Worm (Caenorhabditis elegans) whole organism, midembryonic: ENCODE data around the gene prkl-1.

Experiments
- T22C8.4 ChIP-seq: fragments of 200-800 bp; sonication (Bioruptor generic); IDR thresholded peaks from 2 replicates; pipeline ENCODE4 v1.3.6; 2022; ENCODE audit warnings: missing genetic modification characterization, missing compliant biosample characterization
- cog-1 ChIP-seq: sonication (generic microtip); optimal IDR thresholded peaks from 2 replicates; lab custom pipeline; 2016; ENCODE audit warnings: missing genetic modification characterization, missing compliant biosample characterization
- flt-1 ChIP-seq: fragments of 200-800 bp; sonication (Bioruptor generic); IDR thresholded peaks from 2 replicates; pipeline ENCODE4 v1.3.6; 2022; ENCODE audit warnings: missing genetic modification characterization, missing compliant biosample characterization
- klf-2 ChIP-seq: fragments of 200-800 bp; sonication (Bioruptor generic); conservative IDR thresholded peaks from 2 replicates; pipeline ENCODE4 v1.3.6; 2022; ENCODE audit warnings: missing genetic modification reagents, missing genetic modification characterization, missing compliant biosample characterization
- med-1 ChIP-seq: sonication (generic microtip); optimal IDR thresholded peaks from 2 replicates; lab custom pipeline; 2017; ENCODE audit warnings: missing genetic modification characterization, mild to moderate bottlenecking, missing compliant biosample characterization, antibody characterized with exemption, missing genetic modification reagents; ENCODE audit not compliant: insufficient read depth
- ref-1 ChIP-seq: fragments of 200-800 bp; sonication (Bioruptor generic); conservative IDR thresholded peaks from 2 replicates; pipeline ENCODE4 v1.3.6; 2022; ENCODE audit warnings: missing genetic modification reagents, missing genetic modification characterization, missing compliant biosample characterization
- tab-1 ChIP-seq: fragments of 200-800 bp; sonication (Bioruptor generic); IDR thresholded peaks from 2 replicates; pipeline ENCODE4 v1.3.6; 2022; ENCODE audit warnings: missing genetic modification characterization, missing compliant biosample characterization
- ztf-23 ChIP-seq: fragments of 200-800 bp; sonication (Bioruptor generic); IDR thresholded peaks from 2 replicates; pipeline ENCODE4 v1.3.6; 2022; ENCODE audit warnings: missing genetic modification reagents, missing genetic modification characterization, missing compliant biosample characterization
- ztf-29 ChIP-seq: fragments of 200-800 bp; sonication (Bioruptor generic); IDR thresholded peaks from 2 replicates; pipeline ENCODE4 v1.3.6; 2022; ENCODE audit warnings: missing genetic modification reagents, missing genetic modification characterization, missing compliant biosample characterization

prkl-1 gene

ce11 chrIV:6986835-6987234 is at the start of gene prkl-1:
Gene prkl-1 (minus strand): TSS chrIV:6986935.
- TF ChIP-seq cog-1 (tag; lab: Kevin White, UChicago) = no peak
- TF ChIP-seq tab-1 (GFP tag; lab: Robert Waterston, UW) = no peak
- TF ChIP-seq T22C8.4 = no peak

ce11 chrIV:7035823-7036222 is 49.1 kb upstream of the prkl-1 start, which contains the start of gene C06G3.3:
Gene C06G3.3 (plus strand): TSS chrIV:7036123.
- TF ChIP-seq tab-1 (GFP tag; lab: Robert Waterston, UW) = no peak
- TF ChIP-seq cog-1 (tag; lab: Kevin White, UChicago) = no peak
- no peak for TF ChIP-seq klf-2 (GFP tag; lab: Robert Waterston, UW)
- TF ChIP-seq T22C8.4 = no peak
- no peak for TF ChIP-seq ztf-23 (GFP tag; lab: Robert Waterston, UW)
- TF ChIP-seq med-1 (GFP tag; lab: Kevin White, UChicago) = no peak

- no peak for TF ChIP-seq med-1 (GFP tag; lab: Kevin White, UChicago)
- no peak for TF ChIP-seq T22C8.4
- no peak for TF ChIP-seq ref-1 (GFP tag; lab: Robert Waterston, UW)
- TF ChIP-seq tab-1 (GFP tag; lab: Robert Waterston, UW) = no peak
- no peak for TF ChIP-seq ztf-29
- TF ChIP-seq klf-2 (GFP tag; lab: Robert Waterston, UW) = no peak
- TF ChIP-seq ztf-23 (GFP tag; lab: Robert Waterston, UW) = no peak
- TF ChIP-seq flt-1 = no peak
- no peak for TF ChIP-seq cog-1 (tag; lab: Kevin White, UChicago)
These were observed 45.7 kb upstream of the prkl-1 start, which contains the start of gene C06G3.8 for ce11 chrIV:7032459-7032858. Gene C06G3.8 (minus strand): TSS chrIV:7032559.

DNA sequence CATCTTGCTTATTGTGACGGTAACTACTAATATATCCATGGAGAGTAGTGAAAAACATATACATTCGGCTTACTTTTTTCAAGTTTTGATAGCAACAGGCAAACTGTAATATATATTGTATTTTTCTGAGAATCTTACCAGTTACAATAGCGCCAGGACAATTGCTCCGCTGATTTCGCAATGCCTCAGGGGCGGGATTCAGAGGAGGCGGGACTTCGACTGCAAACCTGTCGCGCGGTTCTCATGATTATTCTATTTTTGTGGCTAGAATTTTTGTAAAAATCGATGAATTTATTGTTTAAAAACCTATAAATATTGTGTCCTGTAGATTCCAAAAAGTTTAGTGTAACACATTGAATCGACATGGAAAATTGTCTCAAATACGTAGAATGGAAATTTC is 44.3 kb upstream of the prkl-1 start:
- no peak for TF ChIP-seq tab-1 (GFP tag; lab: Robert Waterston, UW)
- TF ChIP-seq cog-1 (tag; lab: Kevin White, UChicago) = no peak
- TF ChIP-seq flt-1 = no peak
- TF ChIP-seq T22C8.4 = no peak
- no peak for TF ChIP-seq ref-1 (GFP tag; lab: Robert Waterston, UW)
- TF ChIP-seq klf-2 (GFP tag; lab: Robert Waterston, UW) = no peak
- TF ChIP-seq ztf-23 (GFP tag; lab: Robert Waterston, UW) = no peak
- TF ChIP-seq ztf-29 = no peak
- no peak for TF ChIP-seq med-1 (GFP tag; lab: Kevin White, UChicago)

- no peak for TF ChIP-seq ref-1 (GFP tag; lab: Robert Waterston, UW)
- no peak for TF ChIP-seq med-1 (GFP tag; lab: Kevin White, UChicago)
- TF ChIP-seq ztf-23 (GFP tag; lab: Robert Waterston, UW) = no peak
- TF ChIP-seq klf-2 (GFP tag; lab: Robert Waterston, UW) = no peak
- no peak for TF ChIP-seq flt-1
- no peak for TF ChIP-seq cog-1 (tag; lab: Kevin White, UChicago)
- TF ChIP-seq T22C8.4 = no peak
- no peak for TF ChIP-seq tab-1 (GFP tag; lab: Robert Waterston, UW)
- no peak for TF ChIP-seq ztf-29
These were observed 39.1 kb upstream of the prkl-1 start for ce11 chrIV:7025835-7026234.

DNA sequence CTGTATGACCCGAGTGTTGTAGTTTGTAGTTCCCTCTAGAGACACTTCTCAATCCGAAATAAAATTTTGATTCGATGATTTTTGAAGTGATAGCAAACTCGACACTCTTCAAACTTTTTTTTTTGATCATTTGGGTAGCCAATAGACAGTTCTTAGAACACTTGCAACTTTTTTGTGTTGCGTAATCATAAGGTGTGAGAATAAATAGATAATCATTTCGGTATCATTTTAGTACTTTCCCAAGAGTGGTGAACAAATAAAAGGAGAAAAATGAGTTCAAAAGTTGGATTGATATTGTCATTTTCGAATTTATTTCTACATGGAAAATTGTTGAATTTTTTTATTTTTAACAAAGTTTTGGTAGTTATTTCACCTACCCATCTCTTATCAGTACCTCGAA is 38.1 kb upstream of the prkl-1 start:
- no peak for TF ChIP-seq flt-1
- TF ChIP-seq ref-1 (GFP tag; lab: Robert Waterston, UW) = no peak
- no peak for TF ChIP-seq T22C8.4
- no peak for TF ChIP-seq klf-2 (GFP tag; lab: Robert Waterston, UW)
- TF ChIP-seq ztf-29 = no peak
- TF ChIP-seq cog-1 (tag; lab: Kevin White, UChicago) = no peak
- TF ChIP-seq med-1 (GFP tag; lab: Kevin White, UChicago) = no peak
- TF ChIP-seq ztf-23 (GFP tag; lab: Robert Waterston, UW) = no peak
- TF ChIP-seq tab-1 (GFP tag; lab: Robert Waterston, UW) = no peak

- TF ChIP-seq klf-2 (GFP tag; lab: Robert Waterston, UW) (no peak), tab-1 (GFP tag; lab: Robert Waterston, UW) (no peak), ztf-29 (no peak), ref-1 (GFP tag; lab: Robert Waterston, UW) (no peak), ztf-23 (GFP tag; lab: Robert Waterston, UW) (no peak), cog-1 (tag; lab: Kevin White, UChicago) (no peak), T22C8.4 (no peak), med-1 (GFP tag; lab: Kevin White, UChicago) (no peak), flt-1 (no peak)
These were observed 37.1 kb upstream of the prkl-1 start, which contains the start of gene adah-1 for ce11 chrIV:7023858-7024257. Gene adah-1 (plus strand): TSS chrIV:7024211.

ce11 chrIV:7023004-7023403 is 36.3 kb upstream of the prkl-1 start:
- no peak for TF ChIP-seq ztf-23 (GFP tag; lab: Robert Waterston, UW)
- peak; percentile 63 for TF ChIP-seq cog-1 (tag; lab: Kevin White, UChicago)
- no peak for TF ChIP-seq med-1 (GFP tag; lab: Kevin White, UChicago)
- TF ChIP-seq tab-1 (GFP tag; lab: Robert Waterston, UW) = no peak
- no peak for TF ChIP-seq klf-2 (GFP tag; lab: Robert Waterston, UW)
- TF ChIP-seq ref-1 (GFP tag; lab: Robert Waterston, UW) = no peak
- TF ChIP-seq T22C8.4 = no peak

DNA sequence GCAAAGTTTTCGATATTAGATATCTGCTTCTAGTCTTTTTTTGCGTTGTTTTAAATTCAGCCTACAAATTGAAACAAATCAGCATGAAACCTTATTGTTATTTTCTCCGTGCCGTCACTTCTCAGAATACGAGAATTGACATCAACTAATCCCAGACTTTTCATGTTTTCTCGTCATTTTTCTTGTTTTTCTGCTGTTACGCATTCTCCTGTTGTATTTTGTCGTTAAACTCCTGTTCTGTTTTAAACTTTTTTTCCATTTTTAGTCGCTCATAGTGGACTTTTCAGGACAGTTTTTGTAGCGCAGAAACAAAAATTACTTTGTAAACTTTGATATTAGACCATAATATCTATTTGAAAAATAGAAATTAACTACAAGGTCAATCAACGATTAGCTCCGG is 35.5 kb upstream of the prkl-1 start:
- TF ChIP-seq ztf-29 = no peak
- TF ChIP-seq med-1 (GFP tag; lab: Kevin White, UChicago) = no peak

- TF ChIP-seq flt-1 (no peak), ref-1 (GFP tag; lab: Robert Waterston, UW) (no peak), klf-2 (GFP tag; lab: Robert Waterston, UW) (no peak), tab-1 (GFP tag; lab: Robert Waterston, UW) (no peak), T22C8.4 (no peak), cog-1 (tag; lab: Kevin White, UChicago) (no peak), ztf-23 (GFP tag; lab: Robert Waterston, UW) (no peak), ztf-29 (no peak), med-1 (GFP tag; lab: Kevin White, UChicago) (no peak)
These were observed 33.9 kb upstream of the prkl-1 start for ce11 chrIV:7020630-7021029.
